Fruit fly (Drosophila melanogaster) Kc167 (cell line): ENCODE measurements around the gene CG13137.

Experiments used
- Myc ChIP-seq: fragments of >200 bp; optimal IDR thresholded peaks from 2 replicates; lab custom pipeline; 2017; ENCODE audit warnings: missing external identifiers
- Sin3A ChIP-seq: fragments of >200 bp; optimal IDR thresholded peaks from 2 replicates; lab custom pipeline; 2018; ENCODE audit warnings: missing external identifiers

- TF ChIP-seq Myc (lab: Kevin White, UChicago) (no peak), Sin3A (lab: Kevin White, UChicago) (no peak)
These were observed 36.6 kb downstream of the CG13137 start, which contains the start of gene CG5731 for dm6 chr2L:10208799-10209794.
